Fruit fly (Drosophila melanogaster): ENCODE measurements around the gene sdt.

dm6 chrX:8273291-8273690 is 94.9 kb downstream of the sdt start, which contains the start of gene CG1636:
- TF ChIP-seq ttk (optimal IDR thresholded peaks at IDR 0.05) (no peak), Myc (optimal IDR thresholded peaks at IDR 0.05) (no peak), insv (optimal IDR thresholded peaks at IDR 0.05) (no peak), psq (optimal IDR thresholded peaks at IDR 0.05) (no peak), h (optimal IDR thresholded peaks at IDR 0.05) (no peak), Sin3A (optimal IDR thresholded peaks at IDR 0.05) (no peak)
